Worm (Caenorhabditis elegans) whole organism, L4 larva: ENCODE measurements around the gene nrf-6.
A peak's percentile ranks its signal among the peaks of the same experiment; 100 is the strongest.

Experiments
- F10B5.3 ChIP-seq: sonication (generic microtip); optimal IDR thresholded peaks from 2 replicates; lab custom pipeline; 2016; ENCODE audit warnings: mild to moderate bottlenecking, missing genetic modification characterization, missing compliant biosample characterization
- F44E2.7 ChIP-seq: fragments of 200-800 bp; sonication (Bioruptor generic); IDR thresholded peaks from 2 replicates; pipeline ENCODE4 v2.1.2; 2022; ENCODE audit warnings: missing genetic modification characterization, missing compliant biosample characterization
- T20F7.1 ChIP-seq: fragments of 200-800 bp; sonication (Bioruptor generic); optimal IDR thresholded peaks from 2 replicates; lab custom pipeline; 2018; ENCODE audit warnings: mild to moderate bottlenecking, missing genetic modification characterization, missing compliant biosample characterization
- Y105C5A.15 ChIP-seq: fragments of 200-800 bp; sonication (Bioruptor generic); IDR thresholded peaks from 2 replicates; pipeline ENCODE4 v1.3.6; 2022; ENCODE audit warnings: missing genetic modification characterization, missing compliant biosample characterization
- aha-1 ChIP-seq: fragments of 150-350 bp; peaks from one replicate; lab custom pipeline; 2014; ENCODE audit warnings: missing biosample characterization, missing genetic modification characterization
- ama-1 ChIP-seq: fragments of 150-350 bp; optimal IDR thresholded peaks from 2 replicates; lab custom pipeline; 2014; ENCODE audit warnings: inconsistent platforms, mixed read lengths
- ceh-20 ChIP-seq: fragments of 200-800 bp; sonication (Bioruptor generic); IDR thresholded peaks from 2 replicates; pipeline ENCODE4 v1.3.6; 2022; ENCODE audit warnings: missing genetic modification reagents, missing genetic modification characterization, missing compliant biosample characterization
- ceh-62 ChIP-seq: sonication (generic microtip); optimal IDR thresholded peaks from 2 replicates; lab custom pipeline; 2017; ENCODE audit warnings: missing biosample characterization, missing genetic modification characterization
- cey-2 ChIP-seq: sonication (generic microtip); optimal IDR thresholded peaks from 3 replicates; lab custom pipeline; 2017; ENCODE audit warnings: missing genetic modification characterization, mild to moderate bottlenecking, missing compliant biosample characterization, antibody characterized with exemption, borderline replicate concordance; ENCODE audit not compliant: insufficient read depth
- daf-16 ChIP-seq, 3 experiments: sonication (generic microtip); optimal IDR thresholded peaks; 2 replicates each; lab custom pipeline; 2016 to 2017; ENCODE audit warnings: missing genetic modification characterization in 3 of 3, missing genetic modification reagents in 3 of 3, mild to moderate bottlenecking in 2 of 3, missing compliant biosample characterization in 2 of 3, missing biosample characterization in 1 of 3, moderate library complexity in 1 of 3
- daf-19 ChIP-seq: fragments of 200-800 bp; sonication (Bioruptor generic); conservative IDR thresholded peaks from 2 replicates; pipeline ENCODE4 v1.3.6; 2022; ENCODE audit warnings: missing genetic modification characterization, missing compliant biosample characterization
- dmd-6 ChIP-seq: fragments of 200-800 bp; sonication (Bioruptor generic); IDR thresholded peaks from 2 replicates; pipeline ENCODE4 v1.3.6; 2022; ENCODE audit warnings: missing genetic modification reagents, missing genetic modification characterization, missing compliant biosample characterization
- dmd-8 ChIP-seq: fragments of 200-800 bp; sonication (Bioruptor generic); IDR thresholded peaks from 2 replicates; pipeline ENCODE4 v1.3.6; 2022; ENCODE audit warnings: missing genetic modification characterization, missing compliant biosample characterization
- dmd-9 ChIP-seq: fragments of 200-800 bp; sonication (Bioruptor generic); IDR thresholded peaks from 2 replicates; pipeline ENCODE4 v1.3.6; 2022; ENCODE audit warnings: missing genetic modification reagents, missing genetic modification characterization, missing compliant biosample characterization
- dve-1 ChIP-seq: sonication (generic microtip); optimal IDR thresholded peaks from 2 replicates; lab custom pipeline; 2017; ENCODE audit warnings: antibody characterized with exemption, mild to moderate bottlenecking, missing genetic modification characterization, missing compliant biosample characterization; ENCODE audit not compliant: insufficient read depth
- egl-43 ChIP-seq: fragments of 200-800 bp; sonication (Bioruptor generic); IDR thresholded peaks from 2 replicates; pipeline ENCODE4 v1.3.6; 2022; ENCODE audit warnings: missing genetic modification reagents, missing genetic modification characterization, missing compliant biosample characterization
- fos-1 ChIP-seq: fragments of 150-350 bp; optimal IDR thresholded peaks from 2 replicates; lab custom pipeline; 2014; ENCODE audit warnings: missing biosample characterization, missing genetic modification characterization
- hlh-11 ChIP-seq: fragments of 200-800 bp; sonication (Bioruptor generic); optimal IDR thresholded peaks from 2 replicates; lab custom pipeline; 2018; ENCODE audit warnings: mild to moderate bottlenecking, missing genetic modification characterization, missing compliant biosample characterization
- hlh-30 ChIP-seq: sonication (generic microtip); optimal IDR thresholded peaks from 2 replicates; lab custom pipeline; 2017; ENCODE audit warnings: antibody characterized with exemption, mild to moderate bottlenecking, missing genetic modification characterization, missing compliant biosample characterization; ENCODE audit not compliant: insufficient read depth
- lim-7 ChIP-seq: fragments of 200-800 bp; sonication (Bioruptor generic); IDR thresholded peaks from 2 replicates; pipeline ENCODE4 v1.3.6; 2022; ENCODE audit warnings: missing genetic modification characterization, missing compliant biosample characterization
- lin-1 ChIP-seq: fragments of 200-800 bp; sonication (Bioruptor generic); IDR thresholded peaks from 2 replicates; pipeline ENCODE4 v1.3.6; 2022; ENCODE audit warnings: missing genetic modification reagents, missing genetic modification characterization, missing compliant biosample characterization
- lir-3 ChIP-seq: sonication (generic microtip); optimal IDR thresholded peaks from 2 replicates; lab custom pipeline; 2016; ENCODE audit warnings: mild to moderate bottlenecking, missing genetic modification characterization, missing compliant biosample characterization
- lsy-2 ChIP-seq, 2 experiments: fragments of 150-350 bp in 1 of 2; sonication (generic microtip) in 1 of 2; optimal IDR thresholded peaks; 2 replicates each; lab custom pipeline; 2014 to 2017; ENCODE audit warnings: missing biosample characterization in 2 of 2, missing genetic modification characterization in 2 of 2
- mep-1 ChIP-seq: fragments of 150-350 bp; sonication (generic microtip); optimal IDR thresholded peaks from 3 replicates; lab custom pipeline; 2014; ENCODE audit warnings: missing biosample characterization, missing genetic modification characterization
- mxl-2 ChIP-seq: fragments of 200-800 bp; sonication (Bioruptor generic); conservative IDR thresholded peaks from 2 replicates; pipeline ENCODE4 v1.3.6; 2022; ENCODE audit warnings: missing genetic modification reagents, missing genetic modification characterization, missing compliant biosample characterization
- nhr-10 ChIP-seq: fragments of 150-350 bp; optimal IDR thresholded peaks from 2 replicates; lab custom pipeline; 2014; ENCODE audit warnings: missing biosample characterization, missing genetic modification characterization
- nhr-111 ChIP-seq: fragments of 200-800 bp; sonication (Bioruptor generic); optimal IDR thresholded peaks from 2 replicates; lab custom pipeline; 2018; ENCODE audit warnings: mild to moderate bottlenecking, missing genetic modification characterization, missing compliant biosample characterization
- nhr-28 ChIP-seq: fragments of 150-350 bp; optimal IDR thresholded peaks from 2 replicates; lab custom pipeline; 2014; ENCODE audit warnings: missing biosample characterization, missing genetic modification characterization
- nhr-48 ChIP-seq: sonication (generic microtip); optimal IDR thresholded peaks from 2 replicates; lab custom pipeline; 2016; ENCODE audit warnings: mild to moderate bottlenecking, missing genetic modification characterization, missing compliant biosample characterization
- nhr-6 ChIP-seq: fragments of 150-350 bp; optimal IDR thresholded peaks from 2 replicates; lab custom pipeline; 2014; ENCODE audit warnings: missing biosample characterization, missing genetic modification characterization
- nhr-76 ChIP-seq: fragments of 150-350 bp; optimal IDR thresholded peaks from 2 replicates; lab custom pipeline; 2014; ENCODE audit warnings: missing biosample characterization, missing genetic modification characterization
- pha-4 ChIP-seq, 2 experiments: fragments of 150-350 bp in 1 of 2; fragments of 200-800 bp in 1 of 2; sonication (Bioruptor generic) in 1 of 2; IDR thresholded peaks in 1 of 2; optimal IDR thresholded peaks in 1 of 2; 2 replicates each; pipeline versions ENCODE4 v1.3.6 to Lab custom; 2014 to 2022; ENCODE audit warnings: missing genetic modification characterization in 2 of 2, missing genetic modification reagents in 2 of 2, missing biosample characterization in 1 of 2, missing compliant biosample characterization in 1 of 2
- php-3 ChIP-seq: fragments of 200-800 bp; sonication (Bioruptor generic); IDR thresholded peaks from 2 replicates; pipeline ENCODE4 v1.3.6; 2022; ENCODE audit warnings: missing genetic modification reagents, missing genetic modification characterization, missing compliant biosample characterization
- pqm-1 ChIP-seq: sonication (generic microtip); optimal IDR thresholded peaks from 2 replicates; lab custom pipeline; 2017; ENCODE audit warnings: missing biosample characterization, missing genetic modification characterization
- rbr-2 ChIP-seq: sonication (generic microtip); optimal IDR thresholded peaks from 2 replicates; lab custom pipeline; 2016; ENCODE audit warnings: missing genotype, missing genetic modification characterization, missing compliant biosample characterization
- skn-1 ChIP-seq: fragments of 150-350 bp; optimal IDR thresholded peaks from 2 replicates; lab custom pipeline; 2014; ENCODE audit warnings: missing biosample characterization, missing genetic modification characterization
- spr-1 ChIP-seq: sonication (generic microtip); optimal IDR thresholded peaks from 2 replicates; lab custom pipeline; 2016; ENCODE audit warnings: mild to moderate bottlenecking, missing genetic modification characterization, missing compliant biosample characterization
- spr-3 ChIP-seq: fragments of 200-800 bp; sonication (Bioruptor generic); optimal IDR thresholded peaks from 2 replicates; lab custom pipeline; 2018; ENCODE audit warnings: mild to moderate bottlenecking, missing genetic modification characterization, missing compliant biosample characterization
- tra-1 ChIP-seq: fragments of 200-800 bp; sonication (Bioruptor generic); IDR thresholded peaks from 2 replicates; pipeline ENCODE4 v1.3.6; 2022; ENCODE audit warnings: missing genetic modification reagents, missing genetic modification characterization, missing compliant biosample characterization
- unc-130 ChIP-seq: sonication (generic microtip); optimal IDR thresholded peaks from 2 replicates; lab custom pipeline; 2016; ENCODE audit warnings: missing genetic modification reagents, missing genetic modification characterization, missing compliant biosample characterization
- vab-7 ChIP-seq: fragments of 200-800 bp; sonication (Bioruptor generic); IDR thresholded peaks from 2 replicates; pipeline ENCODE4 v1.3.6; 2022; ENCODE audit warnings: missing genetic modification reagents, missing genetic modification characterization, missing compliant biosample characterization
- zag-1 ChIP-seq: fragments of 150-350 bp; optimal IDR thresholded peaks from 2 replicates; lab custom pipeline; 2014; ENCODE audit warnings: missing biosample characterization, missing genetic modification characterization
- ztf-11 ChIP-seq: fragments of 150-350 bp; optimal IDR thresholded peaks from 2 replicates; lab custom pipeline; 2014; ENCODE audit warnings: missing biosample characterization, missing genetic modification characterization
- ztf-7 ChIP-seq: fragments of 150-350 bp; optimal IDR thresholded peaks from 2 replicates; lab custom pipeline; 2014; ENCODE audit warnings: missing biosample characterization, missing genetic modification characterization

nrf-6 gene

DNA sequence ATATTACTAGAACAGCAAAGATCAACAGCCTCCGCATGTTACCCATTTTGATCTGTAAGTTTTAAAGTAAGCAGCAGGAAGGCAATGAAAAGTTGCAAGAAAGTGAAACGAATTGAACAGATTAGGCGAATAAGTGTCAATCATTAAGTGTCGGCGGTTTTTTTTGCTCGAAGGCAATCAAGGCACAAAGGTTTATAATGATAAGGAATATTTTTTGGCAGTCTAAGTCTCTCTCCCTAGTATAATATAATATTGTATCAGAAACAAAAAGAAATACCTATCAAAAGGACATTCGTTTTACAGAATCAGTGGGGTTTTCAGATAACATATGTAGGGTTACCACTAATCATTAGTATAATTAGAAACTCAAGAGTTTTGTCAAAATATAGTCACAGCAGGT, at the start of gene nrf-6:
Gene nrf-6, minus strand, starts transcription at position 52 of the 400 bp plus-strand sequence.
- TF ChIP-seq pqm-1 (tag; lab: Kevin White, UChicago), result peak; percentile 43
- TF ChIP-seq daf-16 (GFP tag; optimal IDR thresholded peaks at IDR 0.05; lab: Kevin White, UChicago), result peak in 1 of 2 experiments; percentile 11
- peak; percentile 49 for TF ChIP-seq daf-16 (tag; optimal IDR thresholded peaks at IDR 0.05; lab: Kevin White, UChicago)
- peak; percentile 74 for TF ChIP-seq dve-1 (tag; lab: Kevin White, UChicago)
- TF ChIP-seq php-3 (GFP tag; lab: Robert Waterston, UW), result peak; percentile 46; the same call in 1 of the 2 replicates
- TF ChIP-seq unc-130 (GFP tag; lab: Kevin White, UChicago), result no peak
- TF ChIP-seq nhr-48 (tag; lab: Kevin White, UChicago), result peak; percentile 41
- TF ChIP-seq tra-1, result peak; percentile 66; the same call in 1 of the 2 replicates
- TF ChIP-seq T20F7.1 (GFP tag; lab: Kevin White, UChicago), result peak; percentile 10
- TF ChIP-seq hlh-11 (tag; lab: Kevin White, UChicago), result peak; percentile 61
- TF ChIP-seq ceh-20 (GFP tag; lab: Robert Waterston, UW), result no peak
- TF ChIP-seq mxl-2, result no peak
- peak; percentile 90 for TF ChIP-seq dmd-6 (GFP tag; lab: Robert Waterston, UW)
- TF ChIP-seq lin-1 (GFP tag; lab: Robert Waterston, UW), result 0 out of 2 replicates have a peak, but pooled peaks have one; percentile 10
- TF ChIP-seq nhr-28 (tag; lab: Kevin White, UChicago), result peak; percentile 66

DNA sequence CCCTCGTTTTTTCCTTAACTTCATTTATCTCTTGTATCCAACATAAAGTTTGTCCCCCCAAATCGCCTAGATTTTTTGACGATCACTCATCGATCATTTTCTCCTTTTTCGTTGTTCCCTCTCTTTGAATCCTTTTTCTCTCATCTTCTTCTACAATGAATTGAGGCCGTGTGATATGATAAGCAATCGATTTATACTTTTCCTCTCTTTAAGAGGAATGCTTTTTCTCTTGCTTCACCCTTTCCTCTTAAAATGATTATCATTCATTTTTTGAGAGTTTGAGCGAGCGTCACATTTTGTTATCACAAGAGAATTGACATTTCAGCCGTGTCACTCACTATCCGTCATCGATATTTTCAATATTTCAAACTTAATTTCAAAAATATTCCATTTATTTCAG, 45.5 kb upstream of the nrf-6 start, which contains the start of gene K02C4.5:
Gene K02C4.5, plus strand, starts transcription at position 395 of the 400 bp plus-strand sequence.
- TF ChIP-seq lin-1 (GFP tag; lab: Robert Waterston, UW), result 0 out of 2 replicates have a peak, but pooled peaks have one; percentile 34
- TF ChIP-seq tra-1, result peak; percentile 70
- TF ChIP-seq dmd-6 (GFP tag; lab: Robert Waterston, UW), result peak; percentile 59
- TF ChIP-seq hlh-11 (tag; lab: Kevin White, UChicago), result peak; percentile 79
- TF ChIP-seq nhr-6 (tag; lab: Kevin White, UChicago), result peak; percentile 61
- peak; percentile 60 for TF ChIP-seq dve-1 (tag; lab: Kevin White, UChicago)
- 0 out of 2 replicates have a peak, but pooled peaks have one; percentile 49 for TF ChIP-seq php-3 (GFP tag; lab: Robert Waterston, UW)
- TF ChIP-seq nhr-111 (GFP tag; lab: Kevin White, UChicago), result no peak
- TF ChIP-seq nhr-28 (tag; lab: Kevin White, UChicago), result peak; percentile 65
- no peak for TF ChIP-seq F10B5.3 (tag; lab: Kevin White, UChicago)
- TF ChIP-seq daf-16 (GFP tag; optimal IDR thresholded peaks at IDR 0.05; lab: Kevin White, UChicago), result no peak
- TF ChIP-seq daf-16 (tag; optimal IDR thresholded peaks at IDR 0.05; lab: Kevin White, UChicago), result peak; percentile 80
- TF ChIP-seq aha-1, result peak; percentile 35
- TF ChIP-seq skn-1, result no peak
- no peak for TF ChIP-seq nhr-76 (tag; lab: Kevin White, UChicago)
- peak in 1 of 2 experiments; percentile 26 for TF ChIP-seq lsy-2 (tag; optimal IDR thresholded peaks at IDR 0.05; lab: Kevin White, UChicago)
- TF ChIP-seq pqm-1 (tag; lab: Kevin White, UChicago), result peak; percentile 98
- peak; percentile 61 for TF ChIP-seq hlh-30 (tag; lab: Kevin White, UChicago)
- TF ChIP-seq mep-1 (tag; lab: Kevin White, UChicago), result peak; percentile 25
- TF ChIP-seq ztf-7, result peak; percentile 7
- no peak for TF ChIP-seq rbr-2
- TF ChIP-seq daf-19 (GFP tag; lab: Robert Waterston, UW), result no peak

DNA sequence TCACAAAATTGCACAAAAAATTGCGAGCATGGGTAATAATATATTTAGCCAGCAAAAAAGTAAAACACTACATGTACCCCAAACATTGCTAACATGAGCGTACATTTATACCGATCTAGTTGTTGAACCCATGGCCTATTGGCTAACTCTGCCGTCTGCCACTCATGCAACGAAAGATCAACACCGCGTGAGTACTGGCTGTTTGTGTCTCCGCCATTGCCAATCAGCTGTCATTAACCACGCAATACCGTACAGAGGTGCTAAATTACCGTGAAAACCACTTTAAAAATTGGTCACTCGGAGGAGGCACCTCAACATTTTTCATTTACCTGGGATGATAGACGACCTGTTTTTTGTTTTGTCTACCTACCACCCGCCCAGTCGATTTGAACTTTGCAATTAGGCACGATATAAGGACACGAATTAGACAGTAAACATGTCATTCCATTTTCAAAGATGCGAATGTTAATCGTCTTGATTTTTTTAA, 42.9 kb upstream of the nrf-6 start, which contains the start of gene K02C4.2:
Gene K02C4.2, plus strand, starts transcription at position 437 of the 487 bp plus-strand sequence.
- peak; percentile 64 for TF ChIP-seq lir-3 (tag; lab: Kevin White, UChicago)
- peak; percentile 18 for TF ChIP-seq nhr-10 (tag; lab: Kevin White, UChicago)
- TF ChIP-seq spr-3, result peak; percentile 64
- TF ChIP-seq zag-1 (tag; lab: Kevin White, UChicago), result no peak
- peak; percentile 42; the same call in 1 of the 2 replicates for TF ChIP-seq lin-1 (GFP tag; lab: Robert Waterston, UW)
- TF ChIP-seq spr-1 (tag; lab: Kevin White, UChicago), result peak; percentile 73
- TF ChIP-seq ztf-11 (tag; lab: Kevin White, UChicago), result no peak
- no peak for TF ChIP-seq ama-1 (lab: Kevin White, UChicago)
- TF ChIP-seq lsy-2 (tag; optimal IDR thresholded peaks at IDR 0.05; lab: Kevin White, UChicago), result peak in 1 of 2 experiments; percentile 78
- TF ChIP-seq lim-7 (GFP tag; lab: Robert Waterston, UW), result peak; percentile 92
- peak; percentile 79 for TF ChIP-seq ceh-20 (GFP tag; lab: Robert Waterston, UW)
- no peak for TF ChIP-seq fos-1 (tag; lab: Kevin White, UChicago)
- peak; percentile 96 for TF ChIP-seq egl-43 (GFP tag; lab: Robert Waterston, UW)
- TF ChIP-seq dmd-9 (GFP tag; lab: Robert Waterston, UW), result no peak
- TF ChIP-seq dmd-8 (GFP tag; lab: Robert Waterston, UW), result peak; percentile 93
- TF ChIP-seq Y105C5A.15 (GFP tag; lab: Robert Waterston, UW), result 0 out of 2 replicates have a peak, but pooled peaks have one; percentile 56
- peak; percentile 80 for TF ChIP-seq vab-7
- peak; percentile 85 for TF ChIP-seq pha-4 (GFP tag; IDR thresholded peaks at IDR 0.05; lab: Robert Waterston, UW)
- TF ChIP-seq pha-4 (tag; optimal IDR thresholded peaks at IDR 0.05; lab: Kevin White, UChicago), result no peak
- TF ChIP-seq ceh-62 (tag; lab: Kevin White, UChicago), result no peak
- no peak for TF ChIP-seq skn-1
- peak; percentile 40 for TF ChIP-seq unc-130 (GFP tag; lab: Kevin White, UChicago)
- TF ChIP-seq cey-2 (tag; lab: Kevin White, UChicago), result no peak
- 0 out of 2 replicates have a peak, but pooled peaks have one; percentile 66 for TF ChIP-seq F44E2.7 (GFP tag; lab: Robert Waterston, UW)
